Worm (Caenorhabditis elegans) whole organism, late embryonic: ENCODE results near the gene rin-1.
A peak's percentile ranks its signal among the peaks of the same experiment; 100 is the strongest.

Experiments used
- C08G9.2 ChIP-seq: sonication (generic microtip); optimal IDR thresholded peaks from 2 replicates; lab custom pipeline; 2016; ENCODE audit warnings: mild to moderate bottlenecking, missing genetic modification characterization, moderate library complexity, missing compliant biosample characterization
- C38D4.7 ChIP-seq: fragments of 200-800 bp; sonication (Bioruptor generic); optimal IDR thresholded peaks from 2 replicates; lab custom pipeline; 2018; ENCODE audit warnings: mild to moderate bottlenecking, missing genetic modification characterization, moderate library complexity, missing compliant biosample characterization
- K09A11.1 ChIP-seq: sonication (generic microtip); optimal IDR thresholded peaks from 2 replicates; lab custom pipeline; 2017; ENCODE audit warnings: antibody characterized with exemption, mild to moderate bottlenecking, missing genetic modification characterization, missing compliant biosample characterization; ENCODE audit not compliant: insufficient read depth
- Y22D7AL.16 ChIP-seq: sonication (generic microtip); optimal IDR thresholded peaks from 2 replicates; lab custom pipeline; 2016; ENCODE audit warnings: missing genetic modification characterization, missing compliant biosample characterization
- ahr-1 ChIP-seq: sonication (generic microtip); optimal IDR thresholded peaks from 2 replicates; lab custom pipeline; 2016; ENCODE audit warnings: missing genetic modification characterization, missing compliant biosample characterization
- ama-1 ChIP-seq: fragments of 150-350 bp; optimal IDR thresholded peaks from 2 replicates; lab custom pipeline; 2014
- ceh-19 ChIP-seq: fragments of 200-800 bp; sonication (Bioruptor generic); optimal IDR thresholded peaks from 2 replicates; lab custom pipeline; 2018; ENCODE audit warnings: mild to moderate bottlenecking, missing genetic modification characterization, missing compliant biosample characterization
- ceh-22 ChIP-seq: sonication (generic microtip); optimal IDR thresholded peaks from 2 replicates; lab custom pipeline; 2017; ENCODE audit warnings: missing biosample characterization, missing genetic modification characterization
- ceh-30 ChIP-seq: fragments of 150-350 bp; optimal IDR thresholded peaks from 2 replicates; lab custom pipeline; 2014; ENCODE audit warnings: missing biosample characterization, missing genetic modification characterization
- ceh-45 ChIP-seq: fragments of 200-800 bp; sonication (Bioruptor generic); IDR thresholded peaks from 2 replicates; pipeline ENCODE4 v1.3.6; 2022; ENCODE audit warnings: missing genetic modification reagents, missing genetic modification characterization, missing compliant biosample characterization
- ceh-48 ChIP-seq: sonication (generic microtip); optimal IDR thresholded peaks from 2 replicates; lab custom pipeline; 2016; ENCODE audit warnings: missing genetic modification characterization, inconsistent platforms, missing compliant biosample characterization
- ceh-6 ChIP-seq: fragments of 200-800 bp; sonication (Bioruptor generic); optimal IDR thresholded peaks from 2 replicates; lab custom pipeline; 2018; ENCODE audit warnings: mild to moderate bottlenecking, missing genetic modification characterization, missing compliant biosample characterization
- ceh-9 ChIP-seq: sonication (generic microtip); optimal IDR thresholded peaks from 2 replicates; lab custom pipeline; 2016; ENCODE audit warnings: mild to moderate bottlenecking, missing genetic modification characterization, inconsistent platforms, missing compliant biosample characterization
- dve-1 ChIP-seq: sonication (generic microtip); optimal IDR thresholded peaks from 2 replicates; lab custom pipeline; 2017; ENCODE audit warnings: antibody characterized with exemption, mild to moderate bottlenecking, missing genetic modification characterization, missing compliant biosample characterization
- elt-2 ChIP-seq: sonication (generic microtip); optimal IDR thresholded peaks from 2 replicates; lab custom pipeline; 2016; ENCODE audit warnings: missing genetic modification reagents, missing genetic modification characterization, missing compliant biosample characterization
- ets-4 ChIP-seq: sonication (generic microtip); optimal IDR thresholded peaks from 2 replicates; lab custom pipeline; 2016; ENCODE audit warnings: missing genetic modification characterization, missing compliant biosample characterization
- eyg-1 ChIP-seq: sonication (generic microtip); optimal IDR thresholded peaks from 2 replicates; lab custom pipeline; 2016; ENCODE audit warnings: missing genotype, missing genetic modification characterization, missing compliant biosample characterization
- fax-1 ChIP-seq: sonication (generic microtip); optimal IDR thresholded peaks from 2 replicates; lab custom pipeline; 2016; ENCODE audit warnings: missing genotype, missing genetic modification characterization, missing compliant biosample characterization
- hlh-13 ChIP-seq: fragments of 200-800 bp; sonication (Bioruptor generic); optimal IDR thresholded peaks from 2 replicates; lab custom pipeline; 2018; ENCODE audit warnings: mild to moderate bottlenecking, missing genetic modification characterization, missing compliant biosample characterization
- hlh-15 ChIP-seq: sonication (generic microtip); optimal IDR thresholded peaks from 2 replicates; lab custom pipeline; 2016; ENCODE audit warnings: missing genetic modification characterization, missing compliant biosample characterization
- hlh-30 ChIP-seq: sonication (generic microtip); optimal IDR thresholded peaks from 2 replicates; lab custom pipeline; 2017; ENCODE audit warnings: antibody characterized with exemption, missing genetic modification characterization, missing compliant biosample characterization; ENCODE audit not compliant: insufficient read depth
- lim-6 ChIP-seq: sonication (generic microtip); optimal IDR thresholded peaks from 2 replicates; lab custom pipeline; 2016; ENCODE audit warnings: missing genetic modification characterization, missing compliant biosample characterization
- lin-11 ChIP-seq: fragments of 200-800 bp; sonication (Bioruptor generic); optimal IDR thresholded peaks from 2 replicates; lab custom pipeline; 2018; ENCODE audit warnings: mild to moderate bottlenecking, missing genetic modification characterization, missing compliant biosample characterization
- madf-2 ChIP-seq: sonication (generic microtip); optimal IDR thresholded peaks from 2 replicates; lab custom pipeline; 2017; ENCODE audit warnings: missing genetic modification characterization, missing compliant biosample characterization
- mec-3 ChIP-seq: sonication (generic microtip); optimal IDR thresholded peaks from 2 replicates; lab custom pipeline; 2016; ENCODE audit warnings: borderline replicate concordance, missing genetic modification characterization, missing compliant biosample characterization
- nfya-1 ChIP-seq: sonication (generic microtip); optimal IDR thresholded peaks from 2 replicates; lab custom pipeline; 2017; ENCODE audit warnings: missing genetic modification characterization, mild to moderate bottlenecking, missing compliant biosample characterization, antibody characterized with exemption, moderate library complexity
- nhr-11 ChIP-seq: fragments of 150-350 bp; optimal IDR thresholded peaks from 2 replicates; lab custom pipeline; 2014; ENCODE audit warnings: missing biosample characterization, missing genetic modification characterization
- nhr-232 ChIP-seq: sonication (generic microtip); optimal IDR thresholded peaks from 2 replicates; lab custom pipeline; 2016; ENCODE audit warnings: missing genetic modification characterization, missing compliant biosample characterization
- npax-4 ChIP-seq: sonication (generic microtip); optimal IDR thresholded peaks from 2 replicates; lab custom pipeline; 2016; ENCODE audit warnings: missing genetic modification characterization, missing compliant biosample characterization
- pag-3 ChIP-seq: sonication (generic microtip); optimal IDR thresholded peaks from 2 replicates; lab custom pipeline; 2016; ENCODE audit warnings: missing compliant biosample characterization, missing genetic modification characterization, borderline replicate concordance
- pat-9 ChIP-seq: fragments of 200-800 bp; sonication (Bioruptor generic); optimal IDR thresholded peaks from 2 replicates; lab custom pipeline; 2018; ENCODE audit warnings: mild to moderate bottlenecking, missing genetic modification characterization, moderate library complexity, missing compliant biosample characterization
- pax-1 ChIP-seq: fragments of 150-350 bp; optimal IDR thresholded peaks from 2 replicates; lab custom pipeline; 2014; ENCODE audit warnings: missing biosample characterization, missing genetic modification characterization
- pha-2 ChIP-seq: sonication (generic microtip); optimal IDR thresholded peaks from 2 replicates; lab custom pipeline; 2017; ENCODE audit warnings: mild to moderate bottlenecking, missing genetic modification characterization, missing compliant biosample characterization
- pqm-1 ChIP-seq: sonication (generic microtip); optimal IDR thresholded peaks from 2 replicates; lab custom pipeline; 2016; ENCODE audit warnings: missing genetic modification characterization, missing compliant biosample characterization
- pros-1 ChIP-seq: fragments of 150-350 bp; optimal IDR thresholded peaks from 2 replicates; lab custom pipeline; 2014; ENCODE audit warnings: missing biosample characterization, missing genetic modification reagents, missing genetic modification characterization
- ref-2 ChIP-seq: sonication (generic microtip); optimal IDR thresholded peaks from 2 replicates; lab custom pipeline; 2016; ENCODE audit warnings: missing genetic modification characterization, missing compliant biosample characterization
- rnt-1 ChIP-seq: sonication (generic microtip); optimal IDR thresholded peaks from 2 replicates; lab custom pipeline; 2016; ENCODE audit warnings: missing genetic modification characterization, missing compliant biosample characterization
- sdc-2 ChIP-seq: sonication (generic microtip); optimal IDR thresholded peaks from 2 replicates; lab custom pipeline; 2016; ENCODE audit warnings: missing genotype, missing genetic modification characterization, missing compliant biosample characterization
- sox-2 ChIP-seq: fragments of 200-800 bp; sonication (Bioruptor generic); IDR thresholded peaks from 2 replicates; pipeline ENCODE4 v1.3.6; 2022; ENCODE audit warnings: missing genetic modification reagents, missing genetic modification characterization, missing compliant biosample characterization
- sox-4 ChIP-seq: sonication (generic microtip); optimal IDR thresholded peaks from 2 replicates; lab custom pipeline; 2017; ENCODE audit warnings: mild to moderate bottlenecking, missing genetic modification characterization, inconsistent platforms, missing compliant biosample characterization
- syd-9 ChIP-seq: sonication (generic microtip); optimal IDR thresholded peaks from 2 replicates; lab custom pipeline; 2016; ENCODE audit warnings: mild to moderate bottlenecking, missing genetic modification characterization, moderate library complexity, missing compliant biosample characterization
- tbx-7 ChIP-seq: sonication (generic microtip); optimal IDR thresholded peaks from 2 replicates; lab custom pipeline; 2016; ENCODE audit warnings: missing genotype, missing genetic modification characterization, missing compliant biosample characterization
- unc-3 ChIP-seq, 2 experiments: fragments of 200-800 bp in 1 of 2; sonication (Bioruptor generic) in 1 of 2; sonication (generic microtip) in 1 of 2; conservative IDR thresholded peaks in 1 of 2; optimal IDR thresholded peaks in 1 of 2; 2 replicates each; pipeline versions ENCODE4 v1.3.6 to Lab custom; 2016 to 2022; ENCODE audit warnings: missing compliant biosample characterization in 2 of 2, missing genetic modification characterization in 2 of 2, missing genetic modification reagents in 1 of 2
- unc-42 ChIP-seq: sonication (generic microtip); optimal IDR thresholded peaks from 2 replicates; lab custom pipeline; 2016; ENCODE audit warnings: missing genotype, missing genetic modification characterization, missing compliant biosample characterization
- unc-55 ChIP-seq: sonication (generic microtip); optimal IDR thresholded peaks from 2 replicates; lab custom pipeline; 2017; ENCODE audit warnings: missing biosample characterization, missing genetic modification reagents, missing genetic modification characterization
- unc-86 ChIP-seq: sonication (generic microtip); optimal IDR thresholded peaks from 2 replicates; lab custom pipeline; 2016; ENCODE audit warnings: missing genetic modification characterization, missing compliant biosample characterization
- zip-5 ChIP-seq: sonication (generic microtip); optimal IDR thresholded peaks from 2 replicates; lab custom pipeline; 2016; ENCODE audit warnings: missing genetic modification characterization, missing compliant biosample characterization
- ztf-16 ChIP-seq: sonication (generic microtip); optimal IDR thresholded peaks from 2 replicates; lab custom pipeline; 2017; ENCODE audit warnings: missing genetic modification characterization, missing compliant biosample characterization

rin-1 gene

DNA sequence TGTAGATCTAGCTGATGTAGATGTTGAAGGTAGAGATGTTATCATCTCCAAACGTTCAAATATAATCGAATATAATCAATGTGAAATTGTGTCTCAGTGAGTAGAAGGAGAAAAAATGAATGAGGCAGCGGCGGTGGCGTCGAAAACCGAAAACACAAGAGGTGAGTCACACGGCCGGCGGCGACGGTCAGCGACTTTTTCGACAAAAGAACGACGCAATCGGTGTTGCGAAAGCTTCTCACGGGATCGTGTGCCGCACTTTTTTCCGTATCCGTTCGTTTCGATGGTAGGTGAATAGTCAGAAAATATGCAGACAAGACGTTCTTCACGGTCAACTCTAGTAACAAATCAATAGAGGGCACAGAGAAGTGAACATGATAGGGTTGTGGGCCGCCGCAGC, at the start of gene rin-1:
Gene rin-1 (minus strand): TSS at position 101 of the 400 bp plus-strand sequence.
- TF ChIP-seq sdc-2 (no peak), pat-9 (tag; lab: Kevin White, UChicago) (no peak), syd-9 (tag; lab: Kevin White, UChicago) (no peak), lim-6 (tag; lab: Kevin White, UChicago) (no peak), pha-2 (tag; lab: Kevin White, UChicago) (no peak), nfya-1 (no peak), C08G9.2 (tag; lab: Kevin White, UChicago) (no peak), ama-1 (no peak), elt-2 (no peak)

DNA sequence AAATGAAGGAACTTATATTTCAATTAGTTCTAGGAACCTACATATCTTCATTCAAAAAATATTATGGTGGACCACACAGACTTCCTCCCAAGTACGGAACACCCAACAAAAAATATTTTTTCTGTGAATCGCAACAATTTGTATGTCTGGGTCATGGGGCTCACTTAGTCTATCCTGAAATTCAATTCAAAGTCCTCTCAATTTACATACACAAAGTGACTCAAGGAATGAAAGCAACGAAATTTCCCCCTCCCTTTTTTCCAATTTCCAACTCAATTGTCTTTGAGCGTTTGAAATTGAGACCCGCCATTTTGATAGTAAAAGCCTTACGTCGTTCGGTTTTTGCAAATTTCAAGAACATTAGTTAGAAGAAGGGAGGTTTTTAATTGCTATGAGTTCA, 44.0 kb upstream of the rin-1 start:
- TF ChIP-seq unc-42 = peak; percentile 46
- TF ChIP-seq C38D4.7 (GFP tag; lab: Kevin White, UChicago) = no peak

- TF ChIP-seq ref-2 (no peak), unc-3 (GFP tag; conservative IDR thresholded peaks at IDR 0.05; lab: Robert Waterston, UW) (no peak), unc-3 (tag; optimal IDR thresholded peaks at IDR 0.05; lab: Kevin White, UChicago) (no peak), fax-1 (tag; lab: Kevin White, UChicago) (no peak), dve-1 (no peak), ceh-22 (tag; lab: Kevin White, UChicago) (no peak), eyg-1 (tag; lab: Kevin White, UChicago) (no peak), pqm-1 (tag; lab: Kevin White, UChicago) (no peak), pros-1 (tag; lab: Kevin White, UChicago) (no peak)
Measured at ce11 chrV:14858503-14858902, 43.1 kb upstream of the rin-1 start, which contains the start of gene npr-13. Gene npr-13 (minus strand): TSS chrV:14858603.

ce11 chrV:14855626-14856025, 40.2 kb upstream of the rin-1 start:
- TF ChIP-seq mec-3 (tag; lab: Kevin White, UChicago) (no peak), ceh-22 (tag; lab: Kevin White, UChicago) (no peak), nhr-11 (tag; lab: Kevin White, UChicago) (no peak), ets-4 (tag; lab: Kevin White, UChicago) (no peak), ceh-48 (tag; lab: Kevin White, UChicago) (peak; percentile 35), ztf-16 (peak; percentile 11), zip-5 (tag; lab: Kevin White, UChicago) (no peak), madf-2 (peak; percentile 40), nfya-1 (no peak), K09A11.1 (no peak), eyg-1 (tag; lab: Kevin White, UChicago) (no peak), lin-11 (tag; lab: Kevin White, UChicago) (peak; percentile 38), ceh-30 (tag; lab: Kevin White, UChicago) (no peak), ceh-9 (tag; lab: Kevin White, UChicago) (no peak), sox-2 (no peak), pat-9 (tag; lab: Kevin White, UChicago) (peak; percentile 30), nhr-232 (peak; percentile 31), ceh-19 (GFP tag; lab: Kevin White, UChicago) (peak; percentile 44), ceh-6 (GFP tag; lab: Kevin White, UChicago) (peak; percentile 47), unc-55 (GFP tag; lab: Kevin White, UChicago) (no peak), tbx-7 (tag; lab: Kevin White, UChicago) (no peak), hlh-15 (no peak), hlh-30 (tag; lab: Kevin White, UChicago) (no peak), hlh-13 (peak; percentile 46), rnt-1 (tag; lab: Kevin White, UChicago) (no peak), Y22D7AL.16 (tag; lab: Kevin White, UChicago) (no peak), pag-3 (tag; lab: Kevin White, UChicago) (no peak), npax-4 (tag; lab: Kevin White, UChicago) (no peak), unc-86 (tag; lab: Kevin White, UChicago) (peak; percentile 42), ahr-1 (tag; lab: Kevin White, UChicago) (no peak), pax-1 (tag; lab: Kevin White, UChicago) (no peak), ceh-45 (GFP tag; lab: Robert Waterston, UW) (no peak), sox-4 (tag; lab: Kevin White, UChicago) (peak; percentile 15), pqm-1 (tag; lab: Kevin White, UChicago) (no peak)
